Worm (Caenorhabditis elegans) whole organism, L3 larva: Measurements from ENCODE around the gene math-31.

Experiments used
- ceh-82 ChIP-seq: fragments of 150-350 bp; optimal IDR thresholded peaks from 2 replicates; lab custom pipeline; 2014; ENCODE audit warnings: missing biosample characterization, missing genetic modification characterization
- nhr-77 ChIP-seq: fragments of 150-350 bp; optimal IDR thresholded peaks from 2 replicates; lab custom pipeline; 2014; ENCODE audit warnings: missing biosample characterization, missing genetic modification characterization
- ztf-11 ChIP-seq: fragments of 150-350 bp; optimal IDR thresholded peaks from 2 replicates; lab custom pipeline; 2014; ENCODE audit warnings: missing biosample characterization, missing genetic modification characterization

DNA sequence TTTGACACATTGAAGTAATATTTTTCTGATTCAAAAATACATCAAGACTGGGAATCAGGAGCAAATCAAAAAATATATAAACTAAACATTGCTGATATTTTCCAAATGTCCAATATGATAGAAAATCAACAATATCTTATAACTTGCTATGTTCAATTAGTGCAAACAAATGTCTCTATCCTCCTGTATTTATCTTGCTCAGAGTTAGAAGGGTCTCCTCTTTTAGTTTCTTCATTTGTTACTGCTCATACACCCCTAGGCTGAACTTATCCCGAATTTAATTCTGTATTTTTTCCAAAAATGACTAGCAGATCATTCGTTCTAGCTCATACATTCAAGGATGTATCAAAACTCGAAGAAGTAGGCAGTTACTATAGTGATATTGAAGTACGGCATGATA, 10.7 kb downstream of the math-31 start, which contains the start of gene math-23:
- TF ChIP-seq ceh-82 (tag; lab: Kevin White, UChicago) (no peak), ztf-11 (no peak), nhr-77 (tag; lab: Kevin White, UChicago) (no peak)
